Fruit fly (Drosophila melanogaster) whole organism, adult: Measurements from ENCODE around the gene CheA75a.

ENCODE experiments used
- CG11617 ChIP-seq: fragments of 200-800 bp; sonication (Bioruptor generic); optimal IDR thresholded peaks from 2 replicates; lab custom pipeline; 2017; ENCODE audit warnings: mild to moderate bottlenecking, missing biosample characterization, missing genetic modification reagents, missing genetic modification characterization
- CG12768 ChIP-seq: fragments of 200-800 bp; sonication (Bioruptor generic); optimal IDR thresholded peaks from 2 replicates; lab custom pipeline; 2017; ENCODE audit warnings: missing biosample characterization, missing genetic modification characterization, mild to moderate bottlenecking, moderate library complexity, missing genetic modification reagents
- CG14711 ChIP-seq: fragments of 200-800 bp; sonication (Bioruptor generic); optimal IDR thresholded peaks from 2 replicates; lab custom pipeline; 2018; ENCODE audit warnings: missing biosample characterization, mild to moderate bottlenecking, missing genetic modification characterization, moderate library complexity
- CG1620 ChIP-seq: fragments of 200-800 bp; sonication (Bioruptor generic); optimal IDR thresholded peaks from 2 replicates; lab custom pipeline; 2016; ENCODE audit warnings: missing biosample characterization, missing genetic modification characterization
- CG33017 ChIP-seq: fragments of 200-800 bp; sonication (Bioruptor generic); optimal IDR thresholded peaks from 2 replicates; lab custom pipeline; 2018; ENCODE audit warnings: missing biosample characterization, mild to moderate bottlenecking, missing genetic modification characterization, moderate library complexity
- CG5204 ChIP-seq: fragments of 200-800 bp; sonication (Bioruptor generic); optimal IDR thresholded peaks from 2 replicates; lab custom pipeline; 2016; ENCODE audit warnings: missing biosample characterization, missing genetic modification characterization
- CG7045 ChIP-seq: fragments of 200-800 bp; sonication (Bioruptor generic); optimal IDR thresholded peaks from 2 replicates; lab custom pipeline; 2017; ENCODE audit warnings: missing biosample characterization, mild to moderate bottlenecking, missing genetic modification characterization
- CG7101 ChIP-seq: fragments of 200-800 bp; sonication (Bioruptor generic); optimal IDR thresholded peaks from 2 replicates; lab custom pipeline; 2018; ENCODE audit warnings: missing biosample characterization, mild to moderate bottlenecking, missing genetic modification characterization, moderate library complexity
- Clk ChIP-seq: fragments of 200-800 bp; sonication (Bioruptor generic); optimal IDR thresholded peaks from 2 replicates; lab custom pipeline; 2017; ENCODE audit warnings: missing biosample characterization, missing genetic modification characterization
- Crg-1 ChIP-seq: fragments of 200-800 bp; sonication (Bioruptor generic); optimal IDR thresholded peaks from 2 replicates; lab custom pipeline; 2016; ENCODE audit warnings: missing biosample characterization, missing genetic modification characterization
- Mnt ChIP-seq: fragments of 200-800 bp; sonication (Bioruptor generic); optimal IDR thresholded peaks from 2 replicates; lab custom pipeline; 2016; ENCODE audit warnings: missing biosample characterization, mild to moderate bottlenecking, missing genetic modification characterization
- bab1 ChIP-seq: fragments of 200-800 bp; sonication (Bioruptor generic); optimal IDR thresholded peaks from 3 replicates; lab custom pipeline; 2019; ENCODE audit warnings: missing biosample characterization, mild to moderate bottlenecking, missing genetic modification characterization, moderate library complexity
- cic ChIP-seq: fragments of 200-800 bp; sonication (Bioruptor generic); optimal IDR thresholded peaks from 2 replicates; lab custom pipeline; 2017; ENCODE audit warnings: missing biosample characterization, mild to moderate bottlenecking, missing genetic modification characterization, moderate library complexity
- cnc ChIP-seq, 2 experiments: fragments of >200 bp; optimal IDR thresholded peaks; 2 replicates each; lab custom pipeline; 2017
- kay ChIP-seq: fragments of 200-800 bp; sonication (Bioruptor generic); peaks from one replicate; lab custom pipeline; 2016; ENCODE audit warnings: missing biosample characterization, missing genetic modification characterization, borderline replicate concordance
- ovo ChIP-seq: fragments of 200-800 bp; sonication (Bioruptor generic); optimal IDR thresholded peaks from 2 replicates; lab custom pipeline; 2016; ENCODE audit warnings: missing biosample characterization, missing genetic modification characterization
- pad ChIP-seq: fragments of 200-800 bp; sonication (Bioruptor generic); optimal IDR thresholded peaks from 3 replicates; lab custom pipeline; 2017; ENCODE audit warnings: missing biosample characterization, missing genetic modification characterization, mild to moderate bottlenecking, moderate library complexity, missing genetic modification reagents
- tj ChIP-seq: fragments of 200-800 bp; sonication (Bioruptor generic); optimal IDR thresholded peaks from 3 replicates; lab custom pipeline; 2017; ENCODE audit warnings: missing biosample characterization, mild to moderate bottlenecking, missing genetic modification characterization, moderate library complexity
- toe ChIP-seq: fragments of 200-800 bp; sonication (Bioruptor generic); optimal IDR thresholded peaks from 2 replicates; lab custom pipeline; 2016; ENCODE audit warnings: missing biosample characterization, missing genetic modification characterization

The CheA75a gene

dm6 chr3L:18242096-18242495 is 9.8 kb upstream of the CheA75a start:
- TF ChIP-seq ovo (GFP tag; lab: Kevin White, UChicago), result no peak
- TF ChIP-seq CG5204 (GFP tag; lab: Kevin White, UChicago), result no peak
- TF ChIP-seq CG11617, result no peak
- no peak for TF ChIP-seq CG12768
- no peak for TF ChIP-seq pad (GFP tag; lab: Kevin White, UChicago)
- no peak for TF ChIP-seq CG7101 (tag; lab: Kevin White, UChicago)

dm6 chr3L:18243152-18243551 is 8.7 kb upstream of the CheA75a start:
- no peak for TF ChIP-seq CG11617
- TF ChIP-seq CG33017, result no peak
- TF ChIP-seq Clk (GFP tag; lab: Kevin White, UChicago), result no peak
- TF ChIP-seq CG7101 (tag; lab: Kevin White, UChicago), result no peak
- TF ChIP-seq CG12768, result no peak
- no peak for TF ChIP-seq cic
- TF ChIP-seq tj (GFP tag; lab: Kevin White, UChicago), result no peak
- TF ChIP-seq CG7045, result no peak
- TF ChIP-seq Mnt, result no peak
- no peak for TF ChIP-seq kay (GFP tag; lab: Kevin White, UChicago)
- no peak for TF ChIP-seq CG1620 (GFP tag; lab: Kevin White, UChicago)
- no peak for TF ChIP-seq bab1 (GFP tag; lab: Kevin White, UChicago)
- no peak for TF ChIP-seq Crg-1 (GFP tag; lab: Kevin White, UChicago)

- no peak for TF ChIP-seq CG33017
- TF ChIP-seq toe (GFP tag; lab: Kevin White, UChicago), result no peak
- TF ChIP-seq CG7101 (tag; lab: Kevin White, UChicago), result no peak
- no peak for TF ChIP-seq Crg-1 (GFP tag; lab: Kevin White, UChicago)
- TF ChIP-seq cnc (optimal IDR thresholded peaks at IDR 0.05; lab: Kevin White, UChicago), result no peak
- no peak for TF ChIP-seq kay (GFP tag; lab: Kevin White, UChicago)
- TF ChIP-seq Clk (GFP tag; lab: Kevin White, UChicago), result no peak
- TF ChIP-seq CG14711 (tag; lab: Kevin White, UChicago), result no peak
- TF ChIP-seq bab1 (GFP tag; lab: Kevin White, UChicago), result no peak
- TF ChIP-seq CG7045, result no peak
- TF ChIP-seq CG1620 (GFP tag; lab: Kevin White, UChicago), result no peak
These were observed 8.2 kb upstream of the CheA75a start for dm6 chr3L:18243673-18244072.

dm6 chr3L:18244186-18244585 is 7.7 kb upstream of the CheA75a start:
- TF ChIP-seq kay (GFP tag; lab: Kevin White, UChicago) (no peak), toe (GFP tag; lab: Kevin White, UChicago) (no peak), Mnt (no peak)

- no peak for TF ChIP-seq pad (GFP tag; lab: Kevin White, UChicago)
- TF ChIP-seq kay (GFP tag; lab: Kevin White, UChicago), result no peak
- TF ChIP-seq Clk (GFP tag; lab: Kevin White, UChicago), result no peak
- no peak for TF ChIP-seq CG33017
- no peak for TF ChIP-seq Crg-1 (GFP tag; lab: Kevin White, UChicago)
- no peak for TF ChIP-seq tj (GFP tag; lab: Kevin White, UChicago)
- TF ChIP-seq ovo (GFP tag; lab: Kevin White, UChicago), result no peak
- TF ChIP-seq toe (GFP tag; lab: Kevin White, UChicago), result no peak
These were observed 6.7 kb upstream of the CheA75a start for dm6 chr3L:18244982-18245708.

dm6 chr3L:18245709-18246080 is 6.2 kb upstream of the CheA75a start:
- no peak for TF ChIP-seq CG12768
- no peak for TF ChIP-seq Mnt
- TF ChIP-seq CG1620 (GFP tag; lab: Kevin White, UChicago), result no peak
- TF ChIP-seq pad (GFP tag; lab: Kevin White, UChicago), result no peak
- TF ChIP-seq ovo (GFP tag; lab: Kevin White, UChicago), result no peak
- no peak for TF ChIP-seq bab1 (GFP tag; lab: Kevin White, UChicago)
- no peak for TF ChIP-seq CG11617
- TF ChIP-seq CG5204 (GFP tag; lab: Kevin White, UChicago), result no peak
- TF ChIP-seq toe (GFP tag; lab: Kevin White, UChicago), result no peak
- TF ChIP-seq Crg-1 (GFP tag; lab: Kevin White, UChicago), result no peak

- TF ChIP-seq cnc (optimal IDR thresholded peaks at IDR 0.05; lab: Kevin White, UChicago) (no peak), CG33017 (no peak), Clk (GFP tag; lab: Kevin White, UChicago) (no peak)
These were observed 3.6 kb upstream of the CheA75a start for dm6 chr3L:18248110-18248791.
